Fruit fly (Drosophila melanogaster): ENCODE data around the gene Pi4KIIIalpha.

Gene Pi4KIIIalpha

dm6 chrX:2638646-2639045 is 14.0 kb downstream of the Pi4KIIIalpha start (continued):
- TF ChIP-seq CG15269 (tag; optimal IDR thresholded peaks at IDR 0.05): peak; percentile 11
- TF ChIP-seq Doc2 (GFP tag; IDR thresholded peaks at IDR 0.05): no peak
- no peak for TF ChIP-seq Six4 (GFP tag; optimal IDR thresholded peaks at IDR 0.05)
- no peak for TF ChIP-seq toy (GFP tag; IDR thresholded peaks at IDR 0.05)
- TF ChIP-seq ind (GFP tag; optimal IDR thresholded peaks at IDR 0.05): peak; percentile 5
- peak; percentile 51 for TF ChIP-seq CG9932 (GFP tag; IDR thresholded peaks at IDR 0.05)
- no peak for TF ChIP-seq CG3995 (GFP tag; optimal IDR thresholded peaks at IDR 0.05)
- peak; percentile 37; the same call in 1 of the 3 replicates for TF ChIP-seq tgo (GFP tag; IDR thresholded peaks at IDR 0.05)
- TF ChIP-seq sna (GFP tag; IDR thresholded peaks at IDR 0.05; ENCODE audit: partially characterized antibody): no peak
- no peak for TF ChIP-seq fru (optimal IDR thresholded peaks at IDR 0.05)
- no peak for TF ChIP-seq CG17912 (GFP tag; optimal IDR thresholded peaks at IDR 0.05)
- no peak for TF ChIP-seq bbx (GFP tag; IDR thresholded peaks at IDR 0.05; ENCODE audit: partially characterized antibody)
- TF ChIP-seq nmo (GFP tag; optimal IDR thresholded peaks at IDR 0.05): no peak
- no peak for TF ChIP-seq kay (GFP tag; optimal IDR thresholded peaks at IDR 0.05)
- TF ChIP-seq gem (tag; optimal IDR thresholded peaks at IDR 0.05): peak; percentile 43
- TF ChIP-seq CG13775 (GFP tag; optimal IDR thresholded peaks at IDR 0.05): peak; percentile 4
- TF ChIP-seq sqz (GFP tag; optimal IDR thresholded peaks at IDR 0.05): no peak
- no peak for TF ChIP-seq fd96Cb (tag; optimal IDR thresholded peaks at IDR 0.05)
- TF ChIP-seq Rfx (GFP tag; IDR thresholded peaks at IDR 0.05): peak; percentile 48; the same call in 1 of the 2 replicates
- no peak for TF ChIP-seq bcd (GFP tag; optimal IDR thresholded peaks at IDR 0.05)
- no peak for TF ChIP-seq CG12391 (tag; optimal IDR thresholded peaks at IDR 0.05)
- TF ChIP-seq CG18476 (GFP tag; optimal IDR thresholded peaks at IDR 0.05): no peak
- no peak for TF ChIP-seq CG12219 (GFP tag; optimal IDR thresholded peaks at IDR 0.05)
- TF ChIP-seq dan (GFP tag; IDR thresholded peaks at IDR 0.05): no peak
- no peak for TF ChIP-seq stc (GFP tag; IDR thresholded peaks at IDR 0.05)
- TF ChIP-seq CG31388 (GFP tag; optimal IDR thresholded peaks at IDR 0.05): no peak
- no peak for TF ChIP-seq HmgD (GFP tag; optimal IDR thresholded peaks at IDR 0.05)
- no peak for TF ChIP-seq Ada2b (GFP tag; IDR thresholded peaks at IDR 0.05)
- peak; percentile 18 for TF ChIP-seq dmrt99B (tag; optimal IDR thresholded peaks at IDR 0.05)

- peak; percentile 14 for TF ChIP-seq CG18262 (tag; optimal IDR thresholded peaks at IDR 0.05)
- TF ChIP-seq Nf-YA (GFP tag; IDR thresholded peaks at IDR 0.05): no peak
- peak; percentile 84 for TF ChIP-seq yki (optimal IDR thresholded peaks at IDR 0.05)
- TF ChIP-seq YL-1 (GFP tag; optimal IDR thresholded peaks at IDR 0.05): peak; percentile 8
- no peak for TF ChIP-seq CG17361 (GFP tag; IDR thresholded peaks at IDR 0.05)
- TF ChIP-seq CG16813 (GFP tag; IDR thresholded peaks at IDR 0.05; ENCODE audit: partially characterized antibody): 0 out of 3 replicates have a peak, but pooled peaks have one; percentile 17
- no peak for TF ChIP-seq wdn (GFP tag; IDR thresholded peaks at IDR 0.05)
- no peak for TF ChIP-seq sens-2 (GFP tag; IDR thresholded peaks at IDR 0.05)
- TF ChIP-seq D (optimal IDR thresholded peaks at IDR 0.05): no peak
- no peak for TF ChIP-seq D (GFP tag; optimal IDR thresholded peaks at IDR 0.05)
- no peak for TF ChIP-seq pho (GFP tag; optimal IDR thresholded peaks at IDR 0.05)
- no peak for TF ChIP-seq CG7357 (GFP tag; IDR thresholded peaks at IDR 0.05)
- no peak for TF ChIP-seq dmrt99B (tag; optimal IDR thresholded peaks at IDR 0.05)
- no peak for TF ChIP-seq al (GFP tag; IDR thresholded peaks at IDR 0.05)
- TF ChIP-seq ro (GFP tag; IDR thresholded peaks at IDR 0.05): no peak
- TF ChIP-seq cg (GFP tag; optimal IDR thresholded peaks at IDR 0.05): peak; percentile 89
- TF ChIP-seq trem (tag; optimal IDR thresholded peaks at IDR 0.05): no peak
- no peak for TF ChIP-seq kni (GFP tag; optimal IDR thresholded peaks at IDR 0.05)
- no peak for TF ChIP-seq ERR (GFP tag; optimal IDR thresholded peaks at IDR 0.05)
- TF ChIP-seq Drgx (GFP tag; IDR thresholded peaks at IDR 0.05): peak; percentile 28; the same call in 1 of the 2 replicates
- TF ChIP-seq nom (GFP tag; optimal IDR thresholded peaks at IDR 0.05): peak; percentile 57
- TF ChIP-seq Dll (GFP tag; IDR thresholded peaks at IDR 0.05; ENCODE audit: partially characterized antibody): peak; percentile 36; the same call in 1 of the 4 replicates
- no peak for TF ChIP-seq Hey (tag; optimal IDR thresholded peaks at IDR 0.05)
- no peak for TF ChIP-seq CG14667 (GFP tag; IDR thresholded peaks at IDR 0.05)
These were observed 18.1 kb downstream of the Pi4KIIIalpha start for dm6 chrX:2642484-2643379.
